Fruit fly (Drosophila melanogaster) whole organism, prepupa: ENCODE measurements around the gene CG15891.
A peak's percentile ranks its signal among the peaks of the same experiment; 100 is the strongest.

ENCODE experiments used
- CG10669 ChIP-seq: fragments of 200-800 bp; sonication (Bioruptor generic); optimal IDR thresholded peaks from 3 replicates; lab custom pipeline; 2018; ENCODE audit warnings: missing biosample characterization, mild to moderate bottlenecking, missing genetic modification characterization, moderate library complexity
- CG11294 ChIP-seq: fragments of 200-800 bp; sonication (Bioruptor generic); IDR thresholded peaks from 2 replicates; pipeline ENCODE4 v1.3.6; 2022; ENCODE audit warnings: missing biosample characterization, missing genetic modification characterization
- CG11902 ChIP-seq: fragments of 200-800 bp; sonication (Bioruptor generic); optimal IDR thresholded peaks from 3 replicates; lab custom pipeline; 2016; ENCODE audit warnings: missing biosample characterization, missing genetic modification characterization
- CG15336 ChIP-seq: fragments of 200-800 bp; sonication (Bioruptor generic); IDR thresholded peaks from 2 replicates; pipeline ENCODE4 v1.3.6; 2022; ENCODE audit warnings: missing biosample characterization, missing genetic modification characterization
- CG1621 ChIP-seq: fragments of 200-800 bp; sonication (Bioruptor generic); optimal IDR thresholded peaks from 3 replicates; lab custom pipeline; 2018; ENCODE audit warnings: missing biosample characterization, mild to moderate bottlenecking, missing genetic modification characterization
- CG16779 ChIP-seq: fragments of 200-800 bp; sonication (Bioruptor generic); optimal IDR thresholded peaks from 3 replicates; lab custom pipeline; 2017; ENCODE audit warnings: missing biosample characterization, mild to moderate bottlenecking, missing genetic modification characterization
- CG31627 ChIP-seq: fragments of 200-800 bp; sonication (Bioruptor generic); optimal IDR thresholded peaks from 3 replicates; lab custom pipeline; 2016; ENCODE audit warnings: missing biosample characterization, missing genetic modification characterization
- CG32006 ChIP-seq: fragments of 200-800 bp; sonication (Bioruptor generic); optimal IDR thresholded peaks from 3 replicates; lab custom pipeline; 2017; ENCODE audit warnings: missing biosample characterization, mild to moderate bottlenecking, missing genetic modification characterization
- CG34406 ChIP-seq: fragments of 200-800 bp; sonication (Bioruptor generic); optimal IDR thresholded peaks from 3 replicates; lab custom pipeline; 2016; ENCODE audit warnings: missing biosample characterization, missing genetic modification characterization
- CG3919 ChIP-seq: fragments of 200-800 bp; sonication (Bioruptor generic); optimal IDR thresholded peaks from 3 replicates; lab custom pipeline; 2016; ENCODE audit warnings: missing biosample characterization, missing genetic modification characterization
- CG6163 ChIP-seq: fragments of 200-800 bp; sonication (Bioruptor generic); IDR thresholded peaks from 3 replicates; pipeline ENCODE4 v1.3.6; 2022; ENCODE audit warnings: missing biosample characterization, missing genetic modification characterization
- CG6276 ChIP-seq: fragments of 200-800 bp; sonication (Bioruptor generic); optimal IDR thresholded peaks from 2 replicates; lab custom pipeline; 2017; ENCODE audit warnings: missing biosample characterization, mild to moderate bottlenecking, missing genetic modification characterization
- CG6792 ChIP-seq: fragments of 200-800 bp; sonication (Bioruptor generic); optimal IDR thresholded peaks from 3 replicates; lab custom pipeline; 2016; ENCODE audit warnings: missing biosample characterization, missing genetic modification characterization
- CG6808 ChIP-seq: fragments of 200-800 bp; sonication (Bioruptor generic); optimal IDR thresholded peaks from 3 replicates; lab custom pipeline; 2017; ENCODE audit warnings: missing biosample characterization, missing genetic modification characterization, mild to moderate bottlenecking, moderate library complexity, missing genetic modification reagents
- CG6854 ChIP-seq: fragments of 200-800 bp; sonication (Bioruptor generic); optimal IDR thresholded peaks from 2 replicates; lab custom pipeline; 2017; ENCODE audit warnings: missing biosample characterization, mild to moderate bottlenecking, missing genetic modification characterization
- CG7368 ChIP-seq: fragments of 200-800 bp; sonication (Bioruptor generic); optimal IDR thresholded peaks from 3 replicates; lab custom pipeline; 2016; ENCODE audit warnings: missing biosample characterization, missing genetic modification characterization
- CG8119 ChIP-seq: fragments of 200-800 bp; sonication (Bioruptor generic); IDR thresholded peaks from 3 replicates; pipeline ENCODE4 v1.3.6; 2022; ENCODE audit warnings: missing biosample characterization, missing genetic modification characterization
- CG8319 ChIP-seq: fragments of 200-800 bp; sonication (Bioruptor generic); optimal IDR thresholded peaks from 3 replicates; lab custom pipeline; 2016; ENCODE audit warnings: missing biosample characterization, missing genetic modification characterization
- Eip75B ChIP-seq: fragments of 200-800 bp; sonication (Bioruptor generic); optimal IDR thresholded peaks from 3 replicates; lab custom pipeline; 2016; ENCODE audit warnings: missing biosample characterization, missing genetic modification characterization
- Eip78C ChIP-seq: fragments of 200-800 bp; sonication (Bioruptor generic); peaks from one replicate; lab custom pipeline; 2016; ENCODE audit warnings: missing biosample characterization, missing genetic modification characterization
- Ets96B ChIP-seq: fragments of 200-800 bp; optimal IDR thresholded peaks from 2 replicates; lab custom pipeline; 2019; ENCODE audit warnings: missing biosample characterization, mild to moderate bottlenecking, missing genetic modification characterization, moderate library complexity
- Hr4 ChIP-seq: fragments of 200-800 bp; sonication (Bioruptor generic); optimal IDR thresholded peaks from 3 replicates; lab custom pipeline; 2016; ENCODE audit warnings: missing biosample characterization, missing genetic modification characterization
- OdsH ChIP-seq: fragments of 200-800 bp; sonication (Bioruptor generic); optimal IDR thresholded peaks from 3 replicates; lab custom pipeline; 2016; ENCODE audit warnings: missing biosample characterization, missing genetic modification characterization
- Sox14 ChIP-seq: fragments of 200-800 bp; sonication (Bioruptor generic); optimal IDR thresholded peaks from 3 replicates; lab custom pipeline; 2016; ENCODE audit warnings: missing biosample characterization, missing genetic modification characterization
- Sox15 ChIP-seq: fragments of 200-800 bp; sonication (Bioruptor generic); optimal IDR thresholded peaks from 3 replicates; lab custom pipeline; 2016; ENCODE audit warnings: missing biosample characterization, missing genetic modification characterization
- acj6 ChIP-seq: fragments of 200-800 bp; sonication (Bioruptor generic); optimal IDR thresholded peaks from 3 replicates; lab custom pipeline; 2016; ENCODE audit warnings: missing biosample characterization, missing genetic modification characterization
- dac ChIP-seq: fragments of 200-800 bp; sonication (Bioruptor generic); optimal IDR thresholded peaks from 2 replicates; lab custom pipeline; 2017; ENCODE audit warnings: missing biosample characterization, mild to moderate bottlenecking, missing genetic modification characterization
- dsx ChIP-seq: fragments of 200-800 bp; optimal IDR thresholded peaks from 3 replicates; lab custom pipeline; 2019; ENCODE audit warnings: missing biosample characterization, mild to moderate bottlenecking, missing genetic modification characterization, moderate library complexity; ENCODE audit not compliant: poor library complexity, severe bottlenecking
- eg ChIP-seq: fragments of 200-800 bp; sonication (Bioruptor generic); IDR thresholded peaks from 3 replicates; pipeline ENCODE4 v1.3.6; 2022; ENCODE audit warnings: missing biosample characterization, missing genetic modification characterization
- esn ChIP-seq: fragments of 200-800 bp; sonication (Bioruptor generic); optimal IDR thresholded peaks from 2 replicates; lab custom pipeline; 2016; ENCODE audit warnings: missing biosample characterization, mild to moderate bottlenecking, missing genetic modification characterization, moderate library complexity
- fd59A ChIP-seq: fragments of 200-800 bp; sonication (Bioruptor generic); optimal IDR thresholded peaks from 2 replicates; lab custom pipeline; 2017; ENCODE audit warnings: missing biosample characterization, mild to moderate bottlenecking, missing genetic modification characterization, missing genetic modification reagents
- net ChIP-seq: fragments of 200-800 bp; sonication (Bioruptor generic); optimal IDR thresholded peaks from 3 replicates; lab custom pipeline; 2016; ENCODE audit warnings: missing biosample characterization, missing genetic modification characterization
- pdm3 ChIP-seq: fragments of 200-800 bp; sonication (Bioruptor generic); optimal IDR thresholded peaks from 3 replicates; lab custom pipeline; 2016; ENCODE audit warnings: missing biosample characterization, missing genetic modification characterization
- spab ChIP-seq: fragments of 200-800 bp; sonication (Bioruptor generic); optimal IDR thresholded peaks from 2 replicates; lab custom pipeline; 2017; ENCODE audit warnings: missing biosample characterization, mild to moderate bottlenecking, missing genetic modification characterization, missing genetic modification reagents
- vri ChIP-seq: fragments of 200-800 bp; sonication (Bioruptor generic); optimal IDR thresholded peaks from 3 replicates; lab custom pipeline; 2016; ENCODE audit warnings: missing biosample characterization, mild to moderate bottlenecking, missing genetic modification characterization

Gene CG15891

dm6 chrX:6303675-6304074 lies 8.5 kb upstream of the CG15891 start, which contains the start of gene CG3823:
TSS of gene CG3823 (plus strand) at chrX:6303975.
- TF ChIP-seq CG3919 = no peak
- TF ChIP-seq CG10669 = no peak
- TF ChIP-seq CG6276 (GFP tag; lab: Kevin White, UChicago) = no peak
- TF ChIP-seq CG6163 (GFP tag; lab: Robert Waterston, UW) = peak; percentile 21; the same call in 1 of the 3 replicates

DNA sequence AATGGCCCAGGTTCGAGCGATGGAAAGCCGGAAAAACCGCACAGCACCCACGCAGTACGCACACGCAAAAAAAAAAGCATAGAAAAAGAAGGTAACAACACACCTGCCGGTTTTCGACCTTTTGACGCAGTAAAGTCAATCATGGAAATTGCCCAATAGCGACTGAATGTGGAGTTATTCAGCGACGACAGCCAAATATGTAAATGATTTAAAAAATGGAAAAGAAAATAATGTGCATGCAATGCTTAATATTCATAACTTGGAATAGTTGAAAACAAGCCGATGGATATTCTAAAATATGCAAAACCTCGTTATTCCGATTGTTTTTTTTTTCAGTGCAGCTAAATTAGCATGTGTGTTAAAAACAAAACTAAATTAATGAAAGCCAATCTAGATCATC lies 8.1 kb upstream of the CG15891 start:
- peak; percentile 5 for TF ChIP-seq OdsH
- TF ChIP-seq CG7368 = no peak
- TF ChIP-seq CG15336 = 0 out of 2 replicates have a peak, but pooled peaks have one; percentile 20
- no peak for TF ChIP-seq fd59A (GFP tag; lab: Kevin White, UChicago)
- 0 out of 3 replicates have a peak, but pooled peaks have one; percentile 8 for TF ChIP-seq eg
- peak; percentile 61; the same call in 2 of the 3 replicates for TF ChIP-seq CG8119 (GFP tag; lab: Robert Waterston, UW)
- peak; percentile 74 for TF ChIP-seq CG32006 (GFP tag; lab: Kevin White, UChicago)
- TF ChIP-seq dac (GFP tag; lab: Kevin White, UChicago) = peak; percentile 52
- peak; percentile 39 for TF ChIP-seq pdm3
- peak; percentile 70 for TF ChIP-seq Hr4 (GFP tag; lab: Kevin White, UChicago)
- TF ChIP-seq Eip78C = peak; percentile 15

DNA sequence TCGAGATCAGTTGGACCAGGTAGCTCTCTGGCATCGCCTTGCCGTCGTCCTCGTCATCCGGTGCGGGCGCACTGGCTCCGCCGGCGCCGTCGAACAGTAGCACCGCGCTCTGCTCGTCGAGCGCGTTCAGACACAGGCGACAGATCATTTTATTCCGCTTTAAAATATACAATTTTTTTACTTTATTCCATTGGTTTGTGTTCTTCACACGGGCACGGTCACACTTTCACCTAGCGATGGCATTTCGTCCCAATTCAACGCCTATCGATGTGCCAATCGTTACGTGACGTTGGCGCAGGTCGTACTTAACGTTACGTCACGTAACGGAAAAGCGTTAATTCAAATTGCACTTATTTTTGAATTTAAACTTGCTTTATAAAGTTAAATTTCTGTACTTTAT lies 5.9 kb upstream of the CG15891 start, which contains the start of gene CG12219:
Gene CG12219 (minus strand): TSS at position 234 of the 400 bp plus-strand sequence.
- no peak for TF ChIP-seq CG11294 (GFP tag; lab: Robert Waterston, UW)
- TF ChIP-seq Sox15 (GFP tag; lab: Kevin White, UChicago) = no peak
- TF ChIP-seq vri (GFP tag; lab: Kevin White, UChicago) = no peak
- TF ChIP-seq net (GFP tag; lab: Kevin White, UChicago) = no peak
- TF ChIP-seq Ets96B (tag; lab: Kevin White, UChicago) = no peak
- no peak for TF ChIP-seq CG34406

DNA sequence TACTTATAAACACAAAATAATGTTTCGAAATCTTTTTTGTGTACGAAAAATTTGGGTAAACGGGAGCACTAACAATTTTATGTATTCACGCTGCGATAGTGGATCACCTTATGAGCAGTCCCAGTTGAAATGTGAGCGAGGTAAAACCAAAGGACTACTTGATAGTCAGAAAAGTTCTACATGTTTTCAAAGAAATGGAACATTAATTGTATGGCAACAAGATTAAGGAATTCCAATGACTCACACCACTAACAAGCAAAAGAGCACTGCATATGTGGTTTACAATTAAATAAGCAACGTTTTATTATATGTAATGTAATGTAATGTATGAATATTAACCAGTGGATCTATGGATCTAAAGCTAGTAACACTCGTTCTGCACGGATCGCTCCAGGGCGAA lies 902 bp downstream of the CG15891 start, which contains the start of gene CG15892:
Gene CG15892 (minus strand): TSS at position 101 of the 400 bp plus-strand sequence.
- TF ChIP-seq esn (GFP tag; lab: Kevin White, UChicago) = no peak
- no peak for TF ChIP-seq CG6854 (GFP tag; lab: Kevin White, UChicago)
- TF ChIP-seq CG31627 (GFP tag; lab: Kevin White, UChicago) = no peak
- TF ChIP-seq CG1621 (tag; lab: Kevin White, UChicago) = no peak
- TF ChIP-seq CG16779 (tag; lab: Kevin White, UChicago) = no peak
- no peak for TF ChIP-seq CG15336
- TF ChIP-seq CG6276 (GFP tag; lab: Kevin White, UChicago) = no peak
- no peak for TF ChIP-seq spab
- no peak for TF ChIP-seq CG6808 (GFP tag; lab: Kevin White, UChicago)
- TF ChIP-seq acj6 (GFP tag; lab: Kevin White, UChicago) = no peak
- TF ChIP-seq CG8319 (GFP tag; lab: Kevin White, UChicago) = no peak
- TF ChIP-seq CG10669 = no peak
- no peak for TF ChIP-seq CG6792 (GFP tag; lab: Kevin White, UChicago)
- TF ChIP-seq Ets96B (tag; lab: Kevin White, UChicago) = no peak
- no peak for TF ChIP-seq CG11902 (GFP tag; lab: Kevin White, UChicago)
- TF ChIP-seq dsx (GFP tag; lab: Kevin White, UChicago) = no peak
- no peak for TF ChIP-seq CG11294 (GFP tag; lab: Robert Waterston, UW)
- TF ChIP-seq OdsH = no peak

dm6 chrX:6291083-6291699 lies 4.0 kb downstream of the CG15891 start, which contains the start of the genes Rpt4 and mldr:
TSS of gene Rpt4 (minus strand) at chrX:6291245.
TSS of gene mldr (plus strand) at chrX:6291303.
- TF ChIP-seq dsx (GFP tag; lab: Kevin White, UChicago) (peak; percentile 56), Eip75B (GFP tag; lab: Kevin White, UChicago) (no peak), Sox14 (GFP tag; lab: Kevin White, UChicago) (peak; percentile 5)
